Fruit fly (Drosophila melanogaster) whole organism, embryonic: ENCODE measurements around the gene CG33110.

ENCODE experiments used
- Awh ChIP-seq: fragments of 200-800 bp; sonication (Bioruptor generic); IDR thresholded peaks from 2 replicates; pipeline ENCODE4, ENCODE4 v1.3.6; 2022; ENCODE audit warnings: missing biosample characterization, missing genetic modification characterization
- Blimp-1 ChIP-seq: fragments of 200-800 bp; sonication (Bioruptor generic); optimal IDR thresholded peaks from 3 replicates; lab custom pipeline; 2018; ENCODE audit warnings: missing biosample characterization, missing genetic modification characterization, mild to moderate bottlenecking, moderate library complexity, missing genetic modification reagents
- Bteb2 ChIP-seq: fragments of 200-800 bp; sonication (Bioruptor generic); optimal IDR thresholded peaks from 2 replicates; lab custom pipeline; 2016; ENCODE audit warnings: missing biosample characterization, missing genetic modification characterization
- CG1024 ChIP-seq: fragments of 200-800 bp; sonication (Bioruptor generic); IDR thresholded peaks from 2 replicates; pipeline ENCODE4 v1.3.6; 2022; ENCODE audit warnings: missing biosample characterization, missing genetic modification characterization
- CG13624 ChIP-seq: fragments of 200-800 bp; sonication (Bioruptor generic); optimal IDR thresholded peaks from 2 replicates; lab custom pipeline; 2016; ENCODE audit warnings: missing biosample characterization, missing genetic modification characterization
- CG13894 ChIP-seq: fragments of 200-800 bp; sonication (Bioruptor generic); optimal IDR thresholded peaks from 3 replicates; lab custom pipeline; 2018; ENCODE audit warnings: missing biosample characterization, mild to moderate bottlenecking, missing genetic modification characterization, moderate library complexity
- CG14050 ChIP-seq: fragments of 200-800 bp; sonication (Bioruptor generic); IDR thresholded peaks from 3 replicates; pipeline ENCODE4 v1.3.6; 2022; ENCODE audit warnings: missing biosample characterization, missing genetic modification characterization
- CG15269 ChIP-seq: fragments of 200-800 bp; sonication (Bioruptor generic); optimal IDR thresholded peaks from 2 replicates; lab custom pipeline; 2018; ENCODE audit warnings: missing biosample characterization, mild to moderate bottlenecking, missing genetic modification characterization, moderate library complexity
- CG2712 ChIP-seq: fragments of 200-800 bp; optimal IDR thresholded peaks from 3 replicates; lab custom pipeline; 2019; ENCODE audit warnings: missing biosample characterization, mild to moderate bottlenecking, missing genetic modification characterization, moderate library complexity
- CG34422 ChIP-seq: fragments of 200-800 bp; sonication (Bioruptor generic); IDR thresholded peaks from 3 replicates; pipeline ENCODE4 v1.3.6; 2022; ENCODE audit warnings: missing biosample characterization, missing genetic modification characterization
- CG43689 ChIP-seq: fragments of 200-800 bp; sonication (Bioruptor generic); IDR thresholded peaks from 2 replicates; pipeline ENCODE4 v1.3.6; 2022; ENCODE audit warnings: missing biosample characterization, missing genetic modification characterization
- CG4617 ChIP-seq: fragments of 200-800 bp; sonication (Bioruptor generic); optimal IDR thresholded peaks from 3 replicates; lab custom pipeline; 2016; ENCODE audit warnings: missing biosample characterization, missing genetic modification characterization, borderline replicate concordance
- CG4707 ChIP-seq: fragments of 200-800 bp; sonication (Bioruptor generic); optimal IDR thresholded peaks from 2 replicates; lab custom pipeline; 2018; ENCODE audit warnings: missing biosample characterization, mild to moderate bottlenecking, missing genetic modification characterization, moderate library complexity
- CG4854 ChIP-seq: fragments of 200-800 bp; sonication (Bioruptor generic); optimal IDR thresholded peaks from 2 replicates; lab custom pipeline; 2016; ENCODE audit warnings: missing biosample characterization, missing genetic modification characterization, inconsistent platforms
- CG7786 ChIP-seq: fragments of 200-800 bp; sonication (Bioruptor generic); optimal IDR thresholded peaks from 2 replicates; lab custom pipeline; 2016; ENCODE audit warnings: missing biosample characterization, missing genetic modification characterization
- CG8765 ChIP-seq: fragments of 200-800 bp; sonication (Bioruptor generic); IDR thresholded peaks from 2 replicates; pipeline ENCODE4 v1.3.6; 2022; ENCODE audit warnings: missing biosample characterization, missing genetic modification characterization
- CG9437 ChIP-seq: fragments of 200-800 bp; sonication (Bioruptor generic); optimal IDR thresholded peaks from 2 replicates; lab custom pipeline; 2018; ENCODE audit warnings: missing biosample characterization, mild to moderate bottlenecking, missing genetic modification characterization
- CG9876 ChIP-seq: fragments of 200-800 bp; sonication (Bioruptor generic); optimal IDR thresholded peaks from 2 replicates; lab custom pipeline; 2016; ENCODE audit warnings: missing biosample characterization, missing genetic modification characterization
- Dll ChIP-seq: fragments of 200-800 bp; sonication (Bioruptor generic); IDR thresholded peaks from 4 replicates; pipeline ENCODE4 v1.3.6; 2022; ENCODE audit warnings: missing biosample characterization, missing genetic modification characterization; ENCODE audit not compliant: partially characterized antibody
- Doc3 ChIP-seq: fragments of 200-800 bp; sonication (Bioruptor generic); IDR thresholded peaks from 3 replicates; pipeline ENCODE4 v1.3.6; 2022; ENCODE audit warnings: missing biosample characterization, missing genetic modification characterization; ENCODE audit not compliant: partially characterized antibody
- E2f1 ChIP-seq: fragments of 200-800 bp; sonication (Bioruptor generic); IDR thresholded peaks from 2 replicates; pipeline ENCODE4 v1.3.6; 2022; ENCODE audit warnings: missing biosample characterization, missing genetic modification characterization
- Gug ChIP-seq: fragments of 200-800 bp; sonication (Bioruptor generic); IDR thresholded peaks from 4 replicates; pipeline ENCODE4 v1.3.6; 2022; ENCODE audit warnings: missing biosample characterization, missing genetic modification characterization
- Mrtf ChIP-seq: fragments of 200-800 bp; sonication (Bioruptor generic); IDR thresholded peaks from 3 replicates; pipeline ENCODE4 v1.3.6; 2022; ENCODE audit warnings: missing biosample characterization, missing genetic modification characterization
- NFAT ChIP-seq: fragments of 200-800 bp; sonication (Bioruptor generic); IDR thresholded peaks from 2 replicates; pipeline ENCODE4 v1.3.6; 2022; ENCODE audit warnings: missing biosample characterization, missing genetic modification characterization
- NfI ChIP-seq: fragments of 200-800 bp; sonication (Bioruptor generic); optimal IDR thresholded peaks from 3 replicates; lab custom pipeline; 2018; ENCODE audit warnings: missing biosample characterization, mild to moderate bottlenecking, missing genetic modification characterization, moderate library complexity
- Stat92E ChIP-seq, 3 experiments: fragments of >200 bp in 2 of 3; fragments of 200-800 bp in 1 of 3; sonication (Bioruptor generic) in 1 of 3; optimal IDR thresholded peaks; 2 replicates each; lab custom pipeline; 2017 to 2019; ENCODE audit warnings: missing biosample characterization in 3 of 3, missing genetic modification characterization in 3 of 3, mild to moderate bottlenecking in 1 of 3, moderate library complexity in 1 of 3
- caup ChIP-seq: fragments of 200-800 bp; sonication (Bioruptor generic); optimal IDR thresholded peaks from 3 replicates; lab custom pipeline; 2017; ENCODE audit warnings: missing biosample characterization, mild to moderate bottlenecking, missing genetic modification characterization, moderate library complexity; ENCODE audit not compliant: severe bottlenecking
- disco-r ChIP-seq: fragments of 200-800 bp; sonication (Bioruptor generic); optimal IDR thresholded peaks from 2 replicates; lab custom pipeline; 2016; ENCODE audit warnings: missing biosample characterization, missing genetic modification characterization
- ewg ChIP-seq: fragments of 200-800 bp; sonication (Bioruptor generic); optimal IDR thresholded peaks from 3 replicates; lab custom pipeline; 2017; ENCODE audit warnings: mild to moderate bottlenecking, missing biosample characterization, missing genetic modification reagents, missing genetic modification characterization
- eyg ChIP-seq: fragments of 200-800 bp; sonication (Bioruptor generic); optimal IDR thresholded peaks from 3 replicates; lab custom pipeline; 2016; ENCODE audit warnings: missing biosample characterization, missing genetic modification characterization
- fd96Cb ChIP-seq: fragments of 200-800 bp; sonication (Bioruptor generic); optimal IDR thresholded peaks from 2 replicates; lab custom pipeline; 2018; ENCODE audit warnings: missing biosample characterization, mild to moderate bottlenecking, missing genetic modification characterization, moderate library complexity
- gcm2 ChIP-seq: fragments of 200-800 bp; sonication (Bioruptor generic); optimal IDR thresholded peaks from 2 replicates; lab custom pipeline; 2016; ENCODE audit warnings: missing biosample characterization, missing genetic modification characterization
- gro ChIP-seq: fragments of 200-800 bp; sonication (Bioruptor generic); optimal IDR thresholded peaks from 2 replicates; lab custom pipeline; 2016; ENCODE audit warnings: missing biosample characterization, missing genetic modification characterization
- gsb-n ChIP-seq: fragments of 200-800 bp; sonication (Bioruptor generic); optimal IDR thresholded peaks from 3 replicates; lab custom pipeline; 2018; ENCODE audit warnings: missing biosample characterization, mild to moderate bottlenecking, missing genetic modification characterization
- h ChIP-seq: fragments of >200 bp; optimal IDR thresholded peaks from 2 replicates; lab custom pipeline; 2017
- hth ChIP-seq: fragments of >200 bp; optimal IDR thresholded peaks from 2 replicates; lab custom pipeline; 2017; ENCODE audit warnings: inconsistent platforms
- ind ChIP-seq: fragments of 200-800 bp; sonication (Bioruptor generic); optimal IDR thresholded peaks from 3 replicates; lab custom pipeline; 2016; ENCODE audit warnings: missing biosample characterization, missing genetic modification characterization
- jigr1 ChIP-seq: fragments of 200-800 bp; sonication (Bioruptor generic); IDR thresholded peaks from 3 replicates; pipeline ENCODE4 v1.3.6; 2022; ENCODE audit warnings: missing biosample characterization, missing genetic modification characterization
- lilli ChIP-seq: fragments of 200-800 bp; sonication (Bioruptor generic); optimal IDR thresholded peaks from 3 replicates; lab custom pipeline; 2016; ENCODE audit warnings: missing biosample characterization, missing genetic modification characterization
- lov ChIP-seq, 2 experiments: fragments of 200-800 bp in 1 of 2; fragments of >200 bp in 1 of 2; sonication (Bioruptor generic) in 1 of 2; IDR thresholded peaks in 1 of 2; optimal IDR thresholded peaks in 1 of 2; 2 replicates in 1 of 2; 3 replicates in 1 of 2; pipeline versions ENCODE4 v1.3.6 to Lab custom; 2017 to 2022; ENCODE audit warnings: missing biosample characterization in 1 of 2, missing genetic modification characterization in 1 of 2
- mirr ChIP-seq: fragments of 200-800 bp; sonication (Bioruptor generic); optimal IDR thresholded peaks from 3 replicates; lab custom pipeline; 2018; ENCODE audit warnings: missing biosample characterization, mild to moderate bottlenecking, missing genetic modification characterization
- mld ChIP-seq: fragments of 200-800 bp; sonication (Bioruptor generic); IDR thresholded peaks from 3 replicates; pipeline ENCODE4 v1.3.6; 2022; ENCODE audit warnings: missing biosample characterization, missing genetic modification characterization; ENCODE audit not compliant: partially characterized antibody
- ro ChIP-seq: fragments of 200-800 bp; sonication (Bioruptor generic); IDR thresholded peaks from 2 replicates; pipeline ENCODE4 v1.3.6; 2022; ENCODE audit warnings: missing biosample characterization, missing genetic modification characterization
- run ChIP-seq: fragments of 200-800 bp; sonication (Bioruptor generic); optimal IDR thresholded peaks from 3 replicates; lab custom pipeline; 2018; ENCODE audit warnings: missing biosample characterization, mild to moderate bottlenecking, missing genetic modification characterization
- scrt ChIP-seq: fragments of 200-800 bp; sonication (Bioruptor generic); optimal IDR thresholded peaks from 2 replicates; lab custom pipeline; 2018; ENCODE audit warnings: missing biosample characterization, mild to moderate bottlenecking, missing genetic modification characterization, moderate library complexity
- sens ChIP-seq: fragments of 200-800 bp; sonication (Bioruptor generic); peaks from one replicate; lab custom pipeline; 2016; ENCODE audit warnings: missing biosample characterization, missing genetic modification characterization
- stwl ChIP-seq: fragments of 200-800 bp; sonication (Bioruptor generic); optimal IDR thresholded peaks from 3 replicates; lab custom pipeline; 2018; ENCODE audit warnings: missing biosample characterization, mild to moderate bottlenecking, missing genetic modification characterization, moderate library complexity
- tgo ChIP-seq: fragments of 200-800 bp; sonication (Bioruptor generic); IDR thresholded peaks from 3 replicates; pipeline ENCODE4 v1.3.6; 2022; ENCODE audit warnings: missing biosample characterization, missing genetic modification characterization
- tin ChIP-seq: fragments of 200-800 bp; sonication (Bioruptor generic); optimal IDR thresholded peaks from 3 replicates; lab custom pipeline; 2016; ENCODE audit warnings: missing biosample characterization, missing genetic modification characterization
- wek ChIP-seq: fragments of 200-800 bp; sonication (Bioruptor generic); optimal IDR thresholded peaks from 3 replicates; lab custom pipeline; 2018; ENCODE audit warnings: missing biosample characterization, mild to moderate bottlenecking, missing genetic modification characterization, moderate library complexity
- zfh2 ChIP-seq: fragments of 200-800 bp; sonication (Bioruptor generic); optimal IDR thresholded peaks from 2 replicates; lab custom pipeline; 2016; ENCODE audit warnings: missing biosample characterization, missing genetic modification characterization

The CG33110 gene

DNA sequence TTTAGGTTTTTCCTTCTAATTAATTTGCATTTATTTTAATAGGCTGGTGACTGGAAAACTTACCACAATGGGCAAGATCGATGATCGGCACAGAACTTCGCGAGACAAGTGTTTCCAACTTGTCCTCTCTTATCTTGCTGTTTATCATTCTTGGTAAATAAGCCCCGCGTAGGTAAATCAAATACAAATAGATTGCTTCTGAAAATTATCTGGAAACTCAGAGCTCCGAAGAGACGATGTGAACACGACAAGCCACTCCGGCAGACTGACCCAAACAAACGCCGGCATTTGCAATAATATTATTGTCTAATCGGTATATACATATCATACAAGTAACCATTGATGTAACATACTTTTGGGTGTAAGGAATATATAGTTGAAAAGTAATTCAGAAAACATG, 39.7 kb upstream of the CG33110 start, which contains the start of gene CG33099 (continued):
- TF ChIP-seq ewg (GFP tag; lab: Kevin White, UChicago) (no peak), CG8765 (GFP tag; lab: Robert Waterston, UW) (no peak), h (lab: Kevin White, UChicago) (no peak), NfI (GFP tag; lab: Kevin White, UChicago) (no peak), CG34422 (GFP tag; lab: Robert Waterston, UW) (peak; percentile 45; the same call in 1 of the 3 replicates), run (tag; lab: Kevin White, UChicago) (no peak), mirr (GFP tag; lab: Kevin White, UChicago) (peak; percentile 79), fd96Cb (tag; lab: Kevin White, UChicago) (no peak), zfh2 (no peak), CG9876 (GFP tag; lab: Kevin White, UChicago) (no peak), gro (GFP tag; lab: Kevin White, UChicago) (peak; percentile 54), tin (GFP tag; lab: Kevin White, UChicago) (no peak), E2f1 (GFP tag; lab: Robert Waterston, UW) (0 out of 2 replicates have a peak, but pooled peaks have one; percentile 12), CG43689 (no peak), gsb-n (tag; lab: Kevin White, UChicago) (no peak), CG4617 (GFP tag; lab: Kevin White, UChicago) (no peak), CG2712 (peak; percentile 25), CG4707 (peak; percentile 3), jigr1 (GFP tag; lab: Robert Waterston, UW) (no peak), lov (optimal IDR thresholded peaks at IDR 0.05; lab: Kevin White, UChicago) (no peak), lov (GFP tag; IDR thresholded peaks at IDR 0.05; lab: Robert Waterston, UW) (no peak), CG9437 (GFP tag; lab: Kevin White, UChicago) (no peak), ro (GFP tag; lab: Robert Waterston, UW) (no peak), scrt (GFP tag; lab: Kevin White, UChicago) (peak; percentile 32), CG13624 (no peak), Blimp-1 (GFP tag; lab: Kevin White, UChicago) (peak; percentile 34), CG13894 (tag; lab: Kevin White, UChicago) (peak; percentile 23), Bteb2 (peak; percentile 23), wek (peak; percentile 65), CG7786 (no peak), sens (GFP tag; lab: Kevin White, UChicago) (peak; percentile 83), disco-r (GFP tag; lab: Kevin White, UChicago) (no peak), CG14050 (GFP tag; lab: Robert Waterston, UW) (no peak), tgo (GFP tag; lab: Robert Waterston, UW) (no peak), Dll (GFP tag; lab: Robert Waterston, UW) (no peak), Gug (GFP tag; lab: Robert Waterston, UW) (no peak), caup (GFP tag; lab: Kevin White, UChicago) (peak; percentile 54), Mrtf (GFP tag; lab: Robert Waterston, UW) (no peak), stwl (tag; lab: Kevin White, UChicago) (peak; percentile 0), Stat92E (GFP tag; optimal IDR thresholded peaks at IDR 0.05; lab: Kevin White, UChicago) (no peak), eyg (GFP tag; lab: Kevin White, UChicago) (no peak), hth (lab: Kevin White, UChicago) (no peak), gcm2 (GFP tag; lab: Kevin White, UChicago) (no peak), CG15269 (tag; lab: Kevin White, UChicago) (peak; percentile 9), ind (GFP tag; lab: Kevin White, UChicago) (no peak), lilli (GFP tag; lab: Kevin White, UChicago) (no peak), Doc3 (GFP tag; lab: Robert Waterston, UW) (no peak), CG4854 (GFP tag; lab: Kevin White, UChicago) (no peak), NFAT (GFP tag; lab: Robert Waterston, UW) (peak; percentile 45; the same call in 1 of the 2 replicates), mld (GFP tag; lab: Robert Waterston, UW) (no peak), Awh (GFP tag; lab: Robert Waterston, UW) (0 out of 2 replicates have a peak, but pooled peaks have one; percentile 40), CG1024 (GFP tag; lab: Robert Waterston, UW) (peak; percentile 27; the same call in 1 of the 2 replicates)
